Worm (Caenorhabditis elegans): Measurements from ENCODE around the gene tsr-1.

ce11 chrII:2518487-2518886 lies 45.3 kb upstream of the tsr-1 start:
- TF ChIP-seq ztf-4 (tag; optimal IDR thresholded peaks at IDR 0.05), result no peak
- no peak for TF ChIP-seq skn-1 (tag; optimal IDR thresholded peaks at IDR 0.05)
- TF ChIP-seq mab-5 (tag; optimal IDR thresholded peaks at IDR 0.05), result no peak
- TF ChIP-seq nhr-12 (tag; optimal IDR thresholded peaks at IDR 0.05), result no peak

All from whole organism, L2 larva.